Fruit fly (Drosophila melanogaster): ENCODE data around the gene CG5181.

dm6 chr2L:7386555-7387420, 22.8 kb downstream of the CG5181 start:
- TF ChIP-seq CTCF (optimal IDR thresholded peaks at IDR 0.05) = no peak
- TF ChIP-seq CG8478 (optimal IDR thresholded peaks at IDR 0.05) = no peak

Measured in S2 (cell line).